Worm (Caenorhabditis elegans) whole organism, dauer: ENCODE results near the gene str-236.

Source experiments
- unc-62 ChIP-seq: sonication (generic microtip); optimal IDR thresholded peaks from 2 replicates; lab custom pipeline; 2017; ENCODE audit warnings: missing biosample characterization, missing genetic modification reagents, missing genetic modification characterization

str-236 gene

DNA sequence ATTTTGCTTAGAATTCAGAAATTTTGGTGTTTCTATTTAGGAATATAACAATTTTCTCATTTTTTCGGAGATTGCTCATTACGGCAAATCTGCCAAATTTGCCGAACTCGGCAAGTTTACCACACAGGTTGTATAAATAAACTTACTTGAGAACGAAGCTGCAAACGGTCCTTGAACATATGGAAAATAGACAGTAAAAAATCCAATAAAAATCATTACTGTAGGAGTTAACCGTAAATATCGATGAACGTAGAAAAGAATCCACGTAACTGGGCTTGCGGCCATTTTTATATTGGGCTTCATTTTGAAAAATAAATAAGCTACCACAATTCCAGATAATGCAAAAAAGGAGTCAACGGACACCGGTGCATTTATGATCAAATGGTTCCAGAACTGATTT is 12.4 kb upstream of the str-236 start:
- TF ChIP-seq unc-62 = no peak

DNA sequence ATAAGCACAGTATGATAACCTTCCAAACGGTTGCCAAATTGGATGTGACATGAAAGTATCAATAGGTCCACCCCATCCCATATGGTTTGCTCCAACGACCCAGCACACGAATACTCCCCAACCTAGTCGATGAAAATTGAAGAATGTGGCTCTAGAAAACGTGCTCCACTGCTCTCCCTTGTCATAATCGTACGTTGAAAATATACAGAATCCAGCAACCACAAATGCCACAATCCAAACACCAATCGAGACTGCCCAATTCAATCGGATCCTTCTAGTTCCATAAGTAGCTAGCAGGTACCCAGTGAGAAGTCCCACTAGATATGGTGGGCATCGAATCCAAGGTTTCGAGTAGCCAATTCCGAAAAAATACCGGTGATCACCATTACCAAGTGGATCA is 11.0 kb upstream of the str-236 start:
- no peak for TF ChIP-seq unc-62

DNA sequence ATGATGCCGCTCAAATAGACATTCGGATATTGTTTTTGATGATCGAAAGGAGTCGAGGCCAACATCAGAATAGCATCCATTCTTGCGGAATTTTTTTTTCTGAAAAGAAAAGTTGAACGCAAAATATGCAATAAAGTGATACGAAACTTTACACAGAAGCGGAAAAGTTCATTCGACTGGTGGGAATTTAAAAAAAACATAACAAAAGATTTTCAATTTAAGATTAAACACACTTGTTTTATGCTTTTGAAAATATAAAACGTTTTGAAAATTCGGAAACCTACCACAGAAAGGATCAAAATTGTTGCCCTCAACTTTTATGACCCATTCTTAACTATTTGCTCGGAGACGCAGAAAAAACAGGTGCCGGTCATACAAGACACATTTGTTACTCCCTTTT is 9.1 kb upstream of the str-236 start, which contains the start of gene K02H11.9:
Gene K02H11.9, minus strand, starts transcription at position 101 of the 400 bp plus-strand sequence.
- no peak for TF ChIP-seq unc-62

DNA sequence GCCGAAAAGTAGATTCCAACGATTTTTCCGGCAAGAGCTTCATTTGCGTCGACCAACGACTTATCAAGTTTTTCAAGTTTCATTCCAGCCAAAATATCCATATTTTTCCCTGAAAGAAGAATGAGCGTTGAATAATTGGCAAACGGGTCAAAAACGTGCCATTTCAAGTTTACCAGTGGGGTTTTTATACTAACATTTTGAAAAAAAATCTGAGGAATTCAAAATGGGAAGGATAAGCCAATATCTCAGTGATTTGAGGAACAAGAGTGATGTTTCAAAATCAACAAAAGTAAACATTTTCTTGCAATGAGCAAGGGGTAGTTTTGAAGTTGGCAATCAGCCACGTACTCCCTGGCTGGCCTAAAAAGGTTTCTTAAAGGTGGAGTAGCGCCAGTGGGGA is 6.4 kb upstream of the str-236 start, which contains the start of gene trx-5:
Gene trx-5, minus strand, starts transcription at position 101 of the 400 bp plus-strand sequence.
- no peak for TF ChIP-seq unc-62

DNA sequence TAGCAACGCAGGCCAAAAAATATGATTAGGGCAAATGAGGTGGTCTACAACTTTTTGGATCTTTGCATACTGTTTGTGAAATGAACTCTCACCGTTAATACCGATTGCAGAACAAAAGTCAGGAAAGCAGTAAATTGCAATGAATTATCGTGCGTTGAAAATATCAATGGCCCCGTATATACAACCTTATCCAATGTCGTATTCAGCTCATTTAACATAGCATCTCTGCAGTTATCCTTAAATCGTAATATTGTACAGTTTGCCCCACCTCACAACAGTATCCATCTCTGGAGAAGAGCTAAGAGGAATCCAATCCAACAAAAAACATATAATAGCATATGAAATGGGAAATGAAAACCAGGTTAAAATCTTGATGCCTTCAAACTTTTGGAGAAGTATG is 4.6 kb upstream of the str-236 start:
- TF ChIP-seq unc-62 = no peak

DNA sequence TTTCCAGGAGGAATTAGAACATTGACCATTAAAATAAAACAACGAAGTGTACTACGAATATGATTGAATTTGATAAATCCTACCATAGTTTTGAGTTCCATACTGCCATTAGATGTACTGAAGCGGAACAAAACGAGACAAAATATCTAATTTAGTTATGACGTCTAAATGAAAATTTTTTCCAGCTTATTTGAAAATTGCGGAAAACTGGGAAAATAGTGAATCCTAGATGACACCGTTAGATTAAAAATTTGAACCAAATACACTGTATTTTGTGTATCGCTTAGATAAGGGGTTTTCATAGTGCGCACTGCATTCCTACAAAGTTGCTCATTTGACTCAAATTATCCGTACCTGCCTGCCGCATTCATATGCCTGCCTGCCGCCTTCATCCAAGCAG is 3.3 kb upstream of the str-236 start, which contains the start of gene K02H11.4:
Gene K02H11.4, minus strand, starts transcription at position 101 of the 400 bp plus-strand sequence.
- no peak for TF ChIP-seq unc-62

DNA sequence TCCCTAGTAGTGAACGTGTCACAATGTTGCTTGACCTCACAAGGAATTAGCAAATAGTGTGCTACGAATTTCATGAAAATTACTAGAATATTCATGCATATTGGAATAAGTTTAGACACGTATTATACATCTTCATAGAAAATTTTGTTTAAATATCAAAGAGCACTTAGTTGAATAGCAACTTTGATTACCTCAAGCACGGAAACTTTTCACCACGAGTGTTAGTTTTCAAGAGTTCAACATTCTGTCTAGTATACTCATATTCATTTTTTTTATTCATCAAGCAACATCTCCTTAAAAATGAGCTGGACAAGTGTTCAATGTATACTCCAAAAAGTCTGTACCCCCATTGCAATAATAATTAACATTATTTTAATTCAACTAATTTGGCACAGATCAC is 5.4 kb downstream of the str-236 start, which contains the start of gene str-243:
Gene str-243, plus strand, starts transcription at position 301 of the 400 bp plus-strand sequence.
- no peak for TF ChIP-seq unc-62

DNA sequence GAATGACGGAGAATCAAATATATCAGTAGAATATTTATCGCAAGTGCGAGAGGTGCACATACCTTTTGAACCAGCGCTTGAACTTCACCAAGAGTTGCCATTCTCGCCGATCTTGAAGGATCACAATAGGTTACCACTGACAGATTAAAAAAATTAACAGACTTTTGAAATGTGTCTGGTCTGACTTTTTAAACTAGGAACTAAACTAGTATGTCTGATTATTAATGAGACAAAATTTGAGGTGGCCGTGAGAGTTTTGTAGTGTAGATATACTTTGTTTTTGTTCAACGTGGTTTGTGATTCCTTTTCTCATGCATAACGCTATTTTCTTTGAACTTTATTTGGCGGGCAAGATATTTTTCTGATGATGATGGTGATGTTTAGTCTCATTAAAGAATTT is 6.0 kb downstream of the str-236 start, which contains the start of gene str-240:
Gene str-240, minus strand, starts transcription at position 101 of the 400 bp plus-strand sequence.
- TF ChIP-seq unc-62 = no peak

DNA sequence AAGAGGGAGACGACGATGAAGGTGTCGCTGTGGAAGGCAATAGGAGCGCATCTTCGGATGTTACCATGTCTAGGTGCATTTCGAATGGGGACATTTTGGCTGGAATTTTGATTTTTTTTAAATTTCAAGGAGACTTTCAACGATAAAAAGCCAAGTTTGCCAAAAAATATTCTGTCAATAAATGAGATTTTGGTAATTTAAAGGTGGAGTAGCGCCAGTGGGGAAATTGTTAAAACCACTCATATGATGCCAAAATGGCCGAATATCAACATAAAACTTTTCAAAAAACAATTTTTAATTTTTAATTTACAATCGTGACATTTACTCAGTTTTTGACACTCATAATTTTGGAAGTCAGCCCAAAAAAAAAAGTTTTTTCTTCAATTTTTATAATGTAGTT is 16.3 kb downstream of the str-236 start, which contains the start of gene nhr-260:
Gene nhr-260, minus strand, starts transcription at position 101 of the 400 bp plus-strand sequence.
- no peak for TF ChIP-seq unc-62

DNA sequence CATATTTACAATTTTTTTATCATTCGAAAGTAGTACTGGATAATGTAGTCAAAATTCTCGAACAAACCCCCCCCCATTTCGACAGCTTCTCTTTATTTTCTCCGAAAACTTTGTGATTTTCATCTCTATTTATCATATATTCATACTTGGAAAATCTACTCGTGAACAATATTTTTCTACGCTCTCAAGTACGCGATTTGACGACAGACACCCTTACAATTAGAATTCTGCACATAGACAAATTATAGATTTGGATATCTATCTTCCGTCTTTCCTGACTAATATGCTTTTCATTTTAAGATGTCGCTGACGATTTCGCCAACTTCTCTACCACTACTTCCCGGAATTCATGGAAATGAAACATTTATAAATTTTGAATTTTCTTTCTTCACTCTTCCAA is 21.9 kb downstream of the str-236 start, which contains the start of gene sru-28:
Gene sru-28, plus strand, starts transcription at position 301 of the 400 bp plus-strand sequence.
- TF ChIP-seq unc-62 = no peak

DNA sequence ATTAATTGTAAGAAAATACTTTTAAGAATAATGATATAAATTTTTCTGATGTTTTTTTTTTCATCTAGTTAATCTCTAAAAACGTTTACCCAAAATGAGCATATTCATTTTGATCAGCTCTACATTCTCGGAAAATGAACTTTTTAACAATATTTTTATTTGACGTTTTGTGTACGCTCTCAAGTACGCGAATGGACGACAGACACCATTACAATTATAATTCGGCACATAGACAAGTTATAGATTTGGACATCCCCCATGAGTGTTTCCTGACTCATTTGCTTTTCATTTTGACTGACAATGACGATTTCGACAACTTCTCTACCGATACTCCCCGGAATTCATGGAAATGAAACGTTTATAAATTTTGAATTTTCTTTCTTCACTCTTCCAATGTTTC is 28.7 kb downstream of the str-236 start, which contains the start of gene sru-27:
Gene sru-27, plus strand, starts transcription at position 301 of the 400 bp plus-strand sequence.
- TF ChIP-seq unc-62 = no peak

DNA sequence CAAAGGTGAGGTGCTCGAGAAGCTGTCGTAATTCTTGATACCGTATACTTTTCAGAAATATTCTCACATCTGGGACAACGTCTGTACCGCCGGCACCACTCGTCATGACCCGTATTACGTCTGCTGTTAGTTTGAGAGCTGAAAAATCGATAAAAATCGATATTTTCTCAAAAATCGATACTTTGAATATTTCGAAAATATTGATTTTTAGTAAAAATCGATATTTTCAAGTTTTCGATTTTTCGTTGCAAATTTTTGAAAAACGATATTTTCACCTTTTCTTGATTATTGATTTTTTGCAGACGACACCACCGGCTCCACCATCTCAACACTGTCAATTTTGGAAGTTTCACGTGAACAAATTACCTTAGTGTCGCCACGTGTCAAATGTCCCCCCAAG is 32.1 kb downstream of the str-236 start:
- TF ChIP-seq unc-62 = no peak

DNA sequence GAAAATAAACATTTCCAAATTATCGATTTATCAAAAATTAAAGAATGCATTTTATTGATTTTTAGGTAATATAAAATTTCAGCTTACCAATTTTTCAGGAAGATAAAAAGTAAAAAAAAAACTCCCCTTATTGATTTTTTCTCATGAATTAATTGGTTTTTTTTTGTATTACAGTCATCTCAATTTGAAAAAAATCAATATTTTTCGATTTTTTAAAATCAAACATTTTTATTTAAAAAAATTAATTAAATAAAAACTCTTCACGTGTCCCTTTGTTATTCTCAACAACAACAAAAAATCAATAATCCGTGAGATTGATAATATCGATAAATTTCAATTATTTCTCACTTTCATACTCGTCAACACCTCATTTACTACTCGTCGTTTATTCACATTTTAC is 32.6 kb downstream of the str-236 start, which contains the start of gene C38C3.3:
Gene C38C3.3, plus strand, starts transcription at position 301 of the 400 bp plus-strand sequence.
- TF ChIP-seq unc-62 = no peak

DNA sequence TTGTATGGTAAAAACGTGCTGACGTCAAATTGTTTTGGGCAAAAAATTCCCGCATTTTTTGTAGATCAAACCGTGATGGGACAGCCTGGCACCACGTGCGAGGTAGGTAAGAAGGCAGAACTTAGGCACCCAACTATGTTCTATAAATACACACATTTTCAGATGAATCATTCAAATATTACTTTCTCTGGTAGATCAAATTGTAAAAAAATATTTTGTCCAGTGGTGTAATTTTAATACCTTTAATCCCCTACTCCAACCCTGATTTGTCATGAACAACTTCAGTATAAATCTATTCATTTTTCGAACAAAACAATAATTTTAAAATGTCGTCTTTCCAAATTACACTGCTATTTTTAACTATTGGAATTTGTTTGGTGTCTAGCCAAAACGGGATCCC is 33.4 kb downstream of the str-236 start, which contains the start of gene spig-7:
Gene spig-7, plus strand, starts transcription at position 301 of the 400 bp plus-strand sequence.
- no peak for TF ChIP-seq unc-62

DNA sequence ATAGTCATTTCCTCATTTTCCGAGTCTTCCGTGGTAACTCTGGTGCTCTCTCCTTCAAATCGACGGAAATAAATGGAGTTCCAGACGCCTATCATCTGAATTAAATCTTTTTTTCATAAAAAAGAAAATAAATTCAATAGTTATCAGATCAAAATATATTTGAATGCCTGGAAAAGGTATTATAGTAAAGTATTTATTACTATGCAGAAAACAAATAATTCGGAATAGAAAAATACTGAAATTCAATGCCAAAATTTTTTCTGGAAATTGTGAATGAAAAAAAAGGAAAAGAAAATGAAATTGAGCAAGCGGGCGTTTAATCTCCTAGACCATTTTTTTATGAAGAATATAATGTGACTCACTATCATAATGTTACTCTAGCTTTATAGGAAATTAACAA is 36.4 kb downstream of the str-236 start, which contains the start of gene C38C3.6:
Gene C38C3.6, minus strand, starts transcription at position 101 of the 400 bp plus-strand sequence.
- no peak for TF ChIP-seq unc-62

DNA sequence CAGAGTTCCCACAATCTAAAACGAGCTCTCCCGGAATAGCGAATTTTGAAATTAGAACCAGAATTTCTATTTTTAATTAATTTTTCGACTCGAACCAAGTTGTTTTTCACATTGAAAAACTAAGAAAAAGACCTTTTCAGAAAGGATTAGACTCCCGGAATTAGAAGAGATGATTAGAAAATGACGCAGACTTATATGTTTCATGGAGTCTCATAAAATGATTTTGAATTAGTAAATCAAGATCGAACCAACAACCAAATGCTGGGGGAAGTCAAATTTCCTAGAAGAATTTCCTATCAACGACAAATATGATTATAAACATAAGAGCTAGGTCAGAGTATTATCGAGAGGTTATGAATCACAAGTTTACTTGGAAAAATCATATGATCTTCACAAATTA is 39.2 kb downstream of the str-236 start:
- TF ChIP-seq unc-62 = no peak

DNA sequence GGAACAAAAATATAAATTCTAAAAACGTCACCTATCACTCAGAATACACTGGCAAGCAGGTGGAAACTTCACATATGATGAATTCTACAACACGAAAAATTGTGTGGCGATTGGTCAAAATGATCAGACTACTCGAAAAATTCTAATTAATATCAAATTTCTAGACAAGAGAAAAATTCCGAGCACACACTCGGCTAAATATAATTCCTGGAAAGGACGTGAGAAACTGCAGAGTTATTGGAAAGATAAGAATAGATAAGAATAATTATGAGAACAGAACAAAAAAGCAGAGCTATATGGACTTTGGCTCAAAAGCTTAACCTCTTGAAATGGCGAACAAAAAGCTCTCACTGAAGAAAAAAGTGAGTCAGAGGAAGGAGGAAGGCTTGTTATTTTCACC is 40.6 kb downstream of the str-236 start:
- no peak for TF ChIP-seq unc-62

DNA sequence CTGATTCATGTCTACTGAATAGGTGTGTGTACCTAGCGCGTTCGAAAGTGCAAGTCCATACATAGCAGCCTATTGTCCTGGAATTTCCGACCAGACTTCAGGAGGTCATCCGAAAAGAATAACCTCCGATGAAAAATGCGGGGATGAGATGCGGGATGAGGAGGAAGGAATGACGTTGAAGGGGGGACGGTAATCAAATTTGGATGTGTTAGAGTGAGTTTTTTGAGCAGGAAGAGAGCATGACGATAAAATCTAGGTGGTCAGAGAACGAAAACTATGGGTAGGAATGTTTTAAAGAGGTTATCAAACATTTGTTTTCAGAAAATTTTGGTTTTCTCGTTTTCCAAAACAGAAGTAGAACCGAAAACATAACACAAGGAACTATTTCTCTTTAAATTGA is 41.9 kb downstream of the str-236 start:
- no peak for TF ChIP-seq unc-62
